Fruit fly (Drosophila melanogaster) whole organism, pupa: ENCODE data around the gene CG31100.

Experiments used
- CG10348 ChIP-seq: fragments of 200-800 bp; sonication (Bioruptor generic); IDR thresholded peaks from 2 replicates; pipeline ENCODE4 v1.3.6; 2022; ENCODE audit warnings: missing biosample characterization, missing genetic modification characterization
- CG14655 ChIP-seq: fragments of 200-800 bp; sonication (Bioruptor generic); optimal IDR thresholded peaks from 3 replicates; lab custom pipeline; 2017; ENCODE audit warnings: mild to moderate bottlenecking, missing biosample characterization, missing genetic modification reagents, missing genetic modification characterization
- CG17806 ChIP-seq: fragments of 200-800 bp; sonication (Bioruptor generic); optimal IDR thresholded peaks from 2 replicates; lab custom pipeline; 2018; ENCODE audit warnings: missing biosample characterization, mild to moderate bottlenecking, missing genetic modification characterization, moderate library complexity
- CG4496 ChIP-seq: fragments of 200-800 bp; sonication (Bioruptor generic); IDR thresholded peaks from 3 replicates; pipeline ENCODE4 v1.3.6; 2022; ENCODE audit warnings: missing biosample characterization, missing genetic modification characterization
- CG8159 ChIP-seq: fragments of 200-800 bp; sonication (Bioruptor generic); optimal IDR thresholded peaks from 3 replicates; lab custom pipeline; 2018; ENCODE audit warnings: missing biosample characterization, mild to moderate bottlenecking, missing genetic modification characterization, moderate library complexity
- EcR ChIP-seq: fragments of 200-800 bp; sonication (Bioruptor generic); optimal IDR thresholded peaks from 3 replicates; lab custom pipeline; 2019; ENCODE audit warnings: missing biosample characterization, missing genetic modification characterization, mild to moderate bottlenecking, moderate library complexity, missing genetic modification reagents
- Pif1A ChIP-seq: fragments of 200-800 bp; sonication (Bioruptor generic); optimal IDR thresholded peaks from 3 replicates; lab custom pipeline; 2016; ENCODE audit warnings: missing biosample characterization, missing genetic modification characterization
- Pif1B ChIP-seq: fragments of 200-800 bp; sonication (Bioruptor generic); optimal IDR thresholded peaks from 3 replicates; lab custom pipeline; 2016; ENCODE audit warnings: missing biosample characterization, missing genetic modification characterization
- fd96Ca ChIP-seq: fragments of 200-800 bp; sonication (Bioruptor generic); IDR thresholded peaks from 3 replicates; pipeline ENCODE4 v1.3.6; 2022; ENCODE audit warnings: missing biosample characterization, missing genetic modification characterization
- rn ChIP-seq: fragments of 200-800 bp; sonication (Bioruptor generic); IDR thresholded peaks from 2 replicates; pipeline ENCODE4 v1.3.6; 2022; ENCODE audit warnings: missing biosample characterization, missing genetic modification characterization

dm6 chr3R:8958300-8958699 lies 45.1 kb downstream of the CG31100 start:
- TF ChIP-seq Pif1A (peak; percentile 22), CG14655 (GFP tag; lab: Kevin White, UChicago) (peak; percentile 76), fd96Ca (GFP tag; lab: Robert Waterston, UW) (no peak; the same call in 2 of the 3 replicates), EcR (GFP tag; lab: Kevin White, UChicago) (no peak), rn (GFP tag; lab: Robert Waterston, UW) (no peak), CG10348 (GFP tag; lab: Robert Waterston, UW) (0 out of 2 replicates have a peak, but pooled peaks have one; percentile 12), CG8159 (tag; lab: Kevin White, UChicago) (peak; percentile 70), CG4496 (GFP tag; lab: Robert Waterston, UW) (peak; percentile 78), CG17806 (peak; percentile 81), Pif1B (peak; percentile 25)
